Fruit fly (Drosophila melanogaster) whole organism: ENCODE measurements around the gene CG15629.

ENCODE experiments used
- CG8478 ChIP-seq: fragments of >200 bp; optimal IDR thresholded peaks from 2 replicates; lab custom pipeline; 2018; ENCODE audit warnings: inconsistent platforms
- EcR ChIP-seq, 2 experiments: fragments of >200 bp; optimal IDR thresholded peaks; 2 replicates each; lab custom pipeline; 2017; ENCODE audit warnings: missing biosample characterization in 2 of 2, missing genetic modification characterization in 2 of 2, missing genetic modification reagents in 2 of 2
- pan ChIP-seq: fragments of >200 bp; optimal IDR thresholded peaks from 2 replicates; lab custom pipeline; 2017
- psq ChIP-seq: fragments of >200 bp; optimal IDR thresholded peaks from 2 replicates; lab custom pipeline; 2017
- usp ChIP-seq: fragments of >200 bp; optimal IDR thresholded peaks from 2 replicates; lab custom pipeline; 2017; ENCODE audit warnings: missing biosample characterization, missing genetic modification characterization, mixed read lengths

dm6 chr2L:4854822-4855221 lies 42.0 kb downstream of the CG15629 start:
- TF ChIP-seq EcR (GFP tag; optimal IDR thresholded peaks at IDR 0.05; lab: Kevin White, UChicago) (no peak), usp (GFP tag; lab: Kevin White, UChicago) (no peak), CG8478 (no peak), psq (lab: Kevin White, UChicago) (no peak), pan (lab: Kevin White, UChicago) (no peak)
